Worm (Caenorhabditis elegans) whole organism, mixed stage, embryonic: ENCODE measurements around the gene ifa-4.

ENCODE experiments used
- blmp-1 ChIP-seq: fragments of 150-350 bp; optimal IDR thresholded peaks from 2 replicates; lab custom pipeline; 2014; ENCODE audit warnings: missing biosample characterization, missing genetic modification characterization
- ceh-43 ChIP-seq: fragments of 200-800 bp; sonication (Bioruptor generic); optimal IDR thresholded peaks from 2 replicates; lab custom pipeline; 2018; ENCODE audit warnings: mild to moderate bottlenecking, missing genetic modification characterization, moderate library complexity, missing compliant biosample characterization
- drap-1 ChIP-seq: fragments of 200-800 bp; sonication (Bioruptor generic); optimal IDR thresholded peaks from 3 replicates; lab custom pipeline; 2018; ENCODE audit warnings: mild to moderate bottlenecking, missing genetic modification characterization, missing compliant biosample characterization
- elt-1 ChIP-seq: sonication (generic microtip); optimal IDR thresholded peaks from 2 replicates; lab custom pipeline; 2017; ENCODE audit warnings: missing genetic modification characterization, mild to moderate bottlenecking, missing compliant biosample characterization, antibody characterized with exemption, moderate library complexity, borderline replicate concordance; ENCODE audit not compliant: insufficient read depth
- lin-13 ChIP-seq: fragments of 150-350 bp; optimal IDR thresholded peaks from 2 replicates; lab custom pipeline; 2014; ENCODE audit warnings: missing biosample characterization, missing genetic modification characterization
- nhr-2 ChIP-seq: fragments of 150-350 bp; optimal IDR thresholded peaks from 2 replicates; lab custom pipeline; 2014; ENCODE audit warnings: missing biosample characterization, missing genetic modification characterization
- nhr-237 ChIP-seq: fragments of 150-350 bp; optimal IDR thresholded peaks from 2 replicates; lab custom pipeline; 2014; ENCODE audit warnings: missing biosample characterization, missing genetic modification characterization
- nhr-28 ChIP-seq: fragments of 150-350 bp; optimal IDR thresholded peaks from 2 replicates; lab custom pipeline; 2014; ENCODE audit warnings: missing biosample characterization, missing genetic modification characterization
- nhr-76 ChIP-seq: sonication (generic microtip); optimal IDR thresholded peaks from 2 replicates; lab custom pipeline; 2017; ENCODE audit warnings: missing biosample characterization, missing genetic modification characterization
- pha-4 ChIP-seq: fragments of 150-350 bp; optimal IDR thresholded peaks from 2 replicates; lab custom pipeline; 2018; ENCODE audit warnings: missing biosample characterization, missing genetic modification reagents, missing genetic modification characterization
- ztf-11 ChIP-seq: fragments of 150-350 bp; optimal IDR thresholded peaks from 2 replicates; lab custom pipeline; 2014; ENCODE audit warnings: missing biosample characterization, missing genetic modification characterization

ce11 chrX:4876904-4877303 lies 38.9 kb downstream of the ifa-4 start, which contains the start of gene tsp-14:
- TF ChIP-seq nhr-2 (no peak), nhr-76 (tag; lab: Kevin White, UChicago) (no peak), blmp-1 (no peak), pha-4 (tag; lab: Kevin White, UChicago) (no peak), lin-13 (tag; lab: Kevin White, UChicago) (no peak), nhr-28 (tag; lab: Kevin White, UChicago) (no peak), elt-1 (no peak), ceh-43 (GFP tag; lab: Kevin White, UChicago) (no peak), nhr-237 (tag; lab: Kevin White, UChicago) (no peak), ztf-11 (tag; lab: Kevin White, UChicago) (no peak), drap-1 (GFP tag; lab: Kevin White, UChicago) (no peak)
